Fruit fly (Drosophila melanogaster) whole organism, prepupa: ENCODE measurements around the gene tey.
A peak's percentile ranks its signal among the peaks of the same experiment; 100 is the strongest.

Experiments
- Blimp-1 ChIP-seq: fragments of 200-800 bp; sonication (Bioruptor generic); optimal IDR thresholded peaks from 3 replicates; lab custom pipeline; 2017; ENCODE audit warnings: missing biosample characterization, missing genetic modification characterization, mild to moderate bottlenecking, moderate library complexity, missing genetic modification reagents
- CG11902 ChIP-seq: fragments of 200-800 bp; sonication (Bioruptor generic); optimal IDR thresholded peaks from 3 replicates; lab custom pipeline; 2016; ENCODE audit warnings: missing biosample characterization, missing genetic modification characterization
- CG1621 ChIP-seq: fragments of 200-800 bp; sonication (Bioruptor generic); optimal IDR thresholded peaks from 3 replicates; lab custom pipeline; 2018; ENCODE audit warnings: missing biosample characterization, mild to moderate bottlenecking, missing genetic modification characterization
- CG16779 ChIP-seq: fragments of 200-800 bp; sonication (Bioruptor generic); optimal IDR thresholded peaks from 3 replicates; lab custom pipeline; 2017; ENCODE audit warnings: missing biosample characterization, mild to moderate bottlenecking, missing genetic modification characterization
- CG3032 ChIP-seq: fragments of 200-800 bp; optimal IDR thresholded peaks from 2 replicates; lab custom pipeline; 2019; ENCODE audit warnings: missing biosample characterization, mild to moderate bottlenecking, missing genetic modification characterization, moderate library complexity
- CG31627 ChIP-seq: fragments of 200-800 bp; sonication (Bioruptor generic); optimal IDR thresholded peaks from 3 replicates; lab custom pipeline; 2016; ENCODE audit warnings: missing biosample characterization, missing genetic modification characterization
- CG32006 ChIP-seq: fragments of 200-800 bp; sonication (Bioruptor generic); optimal IDR thresholded peaks from 3 replicates; lab custom pipeline; 2017; ENCODE audit warnings: missing biosample characterization, mild to moderate bottlenecking, missing genetic modification characterization
- CG34406 ChIP-seq: fragments of 200-800 bp; sonication (Bioruptor generic); optimal IDR thresholded peaks from 3 replicates; lab custom pipeline; 2016; ENCODE audit warnings: missing biosample characterization, missing genetic modification characterization
- CG3919 ChIP-seq: fragments of 200-800 bp; sonication (Bioruptor generic); optimal IDR thresholded peaks from 3 replicates; lab custom pipeline; 2016; ENCODE audit warnings: missing biosample characterization, missing genetic modification characterization
- CG4318 ChIP-seq: fragments of 200-800 bp; sonication (Bioruptor generic); optimal IDR thresholded peaks from 3 replicates; lab custom pipeline; 2017; ENCODE audit warnings: missing biosample characterization, mild to moderate bottlenecking, missing genetic modification characterization
- CG6163 ChIP-seq: fragments of 200-800 bp; sonication (Bioruptor generic); IDR thresholded peaks from 3 replicates; pipeline ENCODE4 v1.3.6; 2022; ENCODE audit warnings: missing biosample characterization, missing genetic modification characterization
- CG6808 ChIP-seq: fragments of 200-800 bp; sonication (Bioruptor generic); optimal IDR thresholded peaks from 3 replicates; lab custom pipeline; 2017; ENCODE audit warnings: missing biosample characterization, missing genetic modification characterization, mild to moderate bottlenecking, moderate library complexity, missing genetic modification reagents
- CG7368 ChIP-seq: fragments of 200-800 bp; sonication (Bioruptor generic); optimal IDR thresholded peaks from 3 replicates; lab custom pipeline; 2016; ENCODE audit warnings: missing biosample characterization, missing genetic modification characterization
- CG8119 ChIP-seq: fragments of 200-800 bp; sonication (Bioruptor generic); IDR thresholded peaks from 3 replicates; pipeline ENCODE4 v1.3.6; 2022; ENCODE audit warnings: missing biosample characterization, missing genetic modification characterization
- CG8319 ChIP-seq: fragments of 200-800 bp; sonication (Bioruptor generic); optimal IDR thresholded peaks from 3 replicates; lab custom pipeline; 2016; ENCODE audit warnings: missing biosample characterization, missing genetic modification characterization
- Eip75B ChIP-seq: fragments of 200-800 bp; sonication (Bioruptor generic); optimal IDR thresholded peaks from 3 replicates; lab custom pipeline; 2016; ENCODE audit warnings: missing biosample characterization, missing genetic modification characterization
- Eip78C ChIP-seq: fragments of 200-800 bp; sonication (Bioruptor generic); peaks from one replicate; lab custom pipeline; 2016; ENCODE audit warnings: missing biosample characterization, missing genetic modification characterization
- Ets96B ChIP-seq: fragments of 200-800 bp; optimal IDR thresholded peaks from 2 replicates; lab custom pipeline; 2019; ENCODE audit warnings: missing biosample characterization, mild to moderate bottlenecking, missing genetic modification characterization, moderate library complexity
- Hr38 ChIP-seq: sonication (Bioruptor generic); optimal IDR thresholded peaks from 2 replicates; lab custom pipeline; 2016; ENCODE audit warnings: missing biosample characterization, missing genetic modification characterization
- Lpt ChIP-seq: fragments of 200-800 bp; sonication (Bioruptor generic); optimal IDR thresholded peaks from 3 replicates; lab custom pipeline; 2016; ENCODE audit warnings: missing biosample characterization, missing genetic modification characterization
- Met ChIP-seq: fragments of 200-800 bp; sonication (Bioruptor generic); optimal IDR thresholded peaks from 3 replicates; lab custom pipeline; 2016; ENCODE audit warnings: missing biosample characterization, missing genetic modification characterization
- OdsH ChIP-seq: fragments of 200-800 bp; sonication (Bioruptor generic); optimal IDR thresholded peaks from 3 replicates; lab custom pipeline; 2016; ENCODE audit warnings: missing biosample characterization, missing genetic modification characterization
- Sox102F ChIP-seq: fragments of 200-800 bp; sonication (Bioruptor generic); optimal IDR thresholded peaks from 2 replicates; lab custom pipeline; 2016; ENCODE audit warnings: missing biosample characterization, mild to moderate bottlenecking, missing genetic modification characterization
- Sox14 ChIP-seq: fragments of 200-800 bp; sonication (Bioruptor generic); optimal IDR thresholded peaks from 3 replicates; lab custom pipeline; 2016; ENCODE audit warnings: missing biosample characterization, missing genetic modification characterization
- Sox15 ChIP-seq: fragments of 200-800 bp; sonication (Bioruptor generic); optimal IDR thresholded peaks from 3 replicates; lab custom pipeline; 2016; ENCODE audit warnings: missing biosample characterization, missing genetic modification characterization
- cyc ChIP-seq: fragments of 200-800 bp; sonication (Bioruptor generic); optimal IDR thresholded peaks from 3 replicates; lab custom pipeline; 2016; ENCODE audit warnings: missing biosample characterization, missing genetic modification characterization
- eg ChIP-seq: fragments of 200-800 bp; sonication (Bioruptor generic); IDR thresholded peaks from 3 replicates; pipeline ENCODE4 v1.3.6; 2022; ENCODE audit warnings: missing biosample characterization, missing genetic modification characterization
- esn ChIP-seq: fragments of 200-800 bp; sonication (Bioruptor generic); optimal IDR thresholded peaks from 2 replicates; lab custom pipeline; 2016; ENCODE audit warnings: missing biosample characterization, mild to moderate bottlenecking, missing genetic modification characterization, moderate library complexity
- fkh ChIP-seq: fragments of 200-800 bp; sonication (Bioruptor generic); optimal IDR thresholded peaks from 3 replicates; lab custom pipeline; 2017; ENCODE audit warnings: missing biosample characterization, mild to moderate bottlenecking, missing genetic modification characterization, moderate library complexity
- net ChIP-seq: fragments of 200-800 bp; sonication (Bioruptor generic); optimal IDR thresholded peaks from 3 replicates; lab custom pipeline; 2016; ENCODE audit warnings: missing biosample characterization, missing genetic modification characterization
- pdm3 ChIP-seq: fragments of 200-800 bp; sonication (Bioruptor generic); optimal IDR thresholded peaks from 3 replicates; lab custom pipeline; 2016; ENCODE audit warnings: missing biosample characterization, missing genetic modification characterization
- svp ChIP-seq: fragments of 200-800 bp; sonication (Bioruptor generic); peaks from one replicate; lab custom pipeline; 2016; ENCODE audit warnings: missing biosample characterization, missing genetic modification characterization
- topi ChIP-seq: fragments of 200-800 bp; sonication (Bioruptor generic); optimal IDR thresholded peaks from 3 replicates; lab custom pipeline; 2016; ENCODE audit warnings: missing biosample characterization, missing genetic modification characterization
- vri ChIP-seq: fragments of 200-800 bp; sonication (Bioruptor generic); optimal IDR thresholded peaks from 3 replicates; lab custom pipeline; 2016; ENCODE audit warnings: missing biosample characterization, mild to moderate bottlenecking, missing genetic modification characterization

tey gene

dm6 chr3L:19674317-19674716 lies 10.4 kb upstream of the tey start (continued):
- TF ChIP-seq Hr38 (GFP tag; lab: Kevin White, UChicago) (no peak), CG34406 (GFP tag; lab: Kevin White, UChicago) (peak; percentile 25), CG16779 (no peak), Lpt (GFP tag; lab: Kevin White, UChicago) (no peak), CG3919 (GFP tag; lab: Kevin White, UChicago) (peak; percentile 60), Sox14 (GFP tag; lab: Kevin White, UChicago) (peak; percentile 25), CG11902 (GFP tag; lab: Kevin White, UChicago) (peak; percentile 14), esn (GFP tag; lab: Kevin White, UChicago) (peak; percentile 52), fkh (no peak), CG31627 (GFP tag; lab: Kevin White, UChicago) (peak; percentile 43), cyc (GFP tag; lab: Kevin White, UChicago) (peak; percentile 55), CG6163 (peak; percentile 58; the same call in 1 of the 3 replicates), eg (GFP tag; lab: Robert Waterston, UW) (peak; percentile 49; the same call in 1 of the 3 replicates), topi (GFP tag; lab: Kevin White, UChicago) (peak; percentile 50), net (peak; percentile 3), CG8319 (no peak), svp (GFP tag; lab: Kevin White, UChicago) (peak; percentile 77), CG1621 (tag; lab: Kevin White, UChicago) (peak; percentile 53), CG4318 (GFP tag; lab: Kevin White, UChicago) (no peak), Sox15 (GFP tag; lab: Kevin White, UChicago) (peak; percentile 24), OdsH (GFP tag; lab: Kevin White, UChicago) (peak; percentile 47), Met (GFP tag; lab: Kevin White, UChicago) (peak; percentile 56), Eip75B (GFP tag; lab: Kevin White, UChicago) (peak; percentile 43), CG6808 (GFP tag; lab: Kevin White, UChicago) (peak; percentile 31), CG7368 (GFP tag; lab: Kevin White, UChicago) (peak; percentile 5), vri (GFP tag; lab: Kevin White, UChicago) (peak; percentile 12), Sox102F (GFP tag; lab: Kevin White, UChicago) (peak; percentile 41)

DNA sequence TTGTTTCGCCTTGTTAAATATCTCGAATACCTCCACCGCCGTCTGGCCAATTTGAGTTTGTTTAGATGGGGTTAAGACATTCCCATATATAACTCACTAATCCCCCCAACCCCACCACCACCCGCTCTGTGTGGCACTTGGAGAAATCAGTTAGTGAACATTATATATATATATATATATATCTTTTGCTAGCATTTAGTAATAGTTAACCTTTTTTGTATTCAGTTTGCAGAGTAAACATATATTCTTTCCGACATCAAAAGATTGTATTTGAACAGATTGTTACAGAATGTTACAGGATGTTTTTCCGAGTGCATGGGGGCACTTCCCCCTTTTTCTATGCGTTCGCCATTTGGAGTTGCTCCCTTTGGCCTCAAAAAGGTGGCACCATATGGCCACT lies 6.6 kb upstream of the tey start:
- peak; percentile 2 for TF ChIP-seq CG3032 (tag; lab: Kevin White, UChicago)
- TF ChIP-seq Eip78C (GFP tag; lab: Kevin White, UChicago) = peak; percentile 19
- TF ChIP-seq vri (GFP tag; lab: Kevin White, UChicago) = no peak
- TF ChIP-seq CG3919 (GFP tag; lab: Kevin White, UChicago) = peak; percentile 9
- TF ChIP-seq fkh = no peak
- TF ChIP-seq Ets96B = peak; percentile 0

DNA sequence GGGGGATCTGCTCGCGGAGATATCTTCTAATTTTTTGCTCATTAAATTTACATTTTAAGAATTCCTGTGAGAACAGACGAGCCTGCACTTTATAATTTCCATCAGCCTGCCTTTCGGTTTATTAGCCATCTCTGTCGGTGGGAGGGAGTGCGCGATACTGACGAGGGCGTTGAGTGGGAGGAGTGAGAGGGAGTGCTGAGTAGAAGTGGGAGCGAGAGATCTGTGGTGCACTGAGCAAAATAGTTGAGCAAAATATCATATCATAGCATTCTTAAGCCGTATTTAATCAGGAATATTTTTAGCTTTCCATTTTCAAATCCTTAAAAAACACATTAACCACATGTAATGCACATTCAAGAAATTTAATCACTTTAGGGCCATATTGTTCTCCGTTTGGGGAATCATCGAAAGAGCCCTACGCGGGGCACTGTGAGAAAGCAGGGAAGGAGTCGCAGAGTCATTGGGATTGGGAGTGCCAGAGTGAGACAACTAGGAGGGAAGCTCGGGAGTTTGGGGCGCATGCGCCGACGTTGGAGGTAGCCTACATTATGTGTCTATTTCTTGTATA lies 1.2 kb upstream of the tey start:
- TF ChIP-seq CG6808 (GFP tag; lab: Kevin White, UChicago) (no peak), pdm3 (GFP tag; lab: Kevin White, UChicago) (no peak), CG6163 (0 out of 3 replicates have a peak, but pooled peaks have one; percentile 32), CG32006 (GFP tag; lab: Kevin White, UChicago) (peak; percentile 4), Blimp-1 (GFP tag; lab: Kevin White, UChicago) (no peak), vri (GFP tag; lab: Kevin White, UChicago) (no peak), CG7368 (GFP tag; lab: Kevin White, UChicago) (no peak), CG3032 (tag; lab: Kevin White, UChicago) (no peak), Eip75B (GFP tag; lab: Kevin White, UChicago) (no peak)

dm6 chr3L:19662892-19663291 lies 1.0 kb downstream of the tey start:
- TF ChIP-seq OdsH (GFP tag; lab: Kevin White, UChicago) = no peak
- TF ChIP-seq CG8119 (GFP tag; lab: Robert Waterston, UW) = no peak
